Worm (Caenorhabditis elegans) whole organism, mixed stage, embryonic: ENCODE results near the gene C33G3.5.
A peak's percentile ranks its signal among the peaks of the same experiment; 100 is the strongest.

Experiments
- M03D4.4 ChIP-seq: sonication (generic microtip); optimal IDR thresholded peaks from 2 replicates; lab custom pipeline; 2017; ENCODE audit warnings: mild to moderate bottlenecking, missing genetic modification characterization, missing compliant biosample characterization
- bed-3 ChIP-seq: fragments of 200-800 bp; sonication (Bioruptor generic); optimal IDR thresholded peaks from 3 replicates; lab custom pipeline; 2018; ENCODE audit warnings: mild to moderate bottlenecking, missing genetic modification characterization, moderate library complexity, missing compliant biosample characterization
- blmp-1 ChIP-seq: fragments of 150-350 bp; optimal IDR thresholded peaks from 2 replicates; lab custom pipeline; 2014; ENCODE audit warnings: missing biosample characterization, missing genetic modification characterization
- ceh-39 ChIP-seq: fragments of 150-350 bp; optimal IDR thresholded peaks from 2 replicates; lab custom pipeline; 2014; ENCODE audit warnings: missing biosample characterization, missing genetic modification characterization
- ceh-43 ChIP-seq: fragments of 200-800 bp; sonication (Bioruptor generic); optimal IDR thresholded peaks from 2 replicates; lab custom pipeline; 2018; ENCODE audit warnings: mild to moderate bottlenecking, missing genetic modification characterization, moderate library complexity, missing compliant biosample characterization
- ceh-83 ChIP-seq: fragments of 200-800 bp; sonication (Bioruptor generic); optimal IDR thresholded peaks from 2 replicates; lab custom pipeline; 2018; ENCODE audit warnings: mild to moderate bottlenecking, missing genetic modification characterization, missing compliant biosample characterization
- ces-1 ChIP-seq: fragments of 150-350 bp; optimal IDR thresholded peaks from 2 replicates; lab custom pipeline; 2014; ENCODE audit warnings: missing biosample characterization, missing genetic modification reagents, missing genetic modification characterization
- cnd-1 ChIP-seq: fragments of 200-800 bp; sonication (Bioruptor generic); optimal IDR thresholded peaks from 2 replicates; lab custom pipeline; 2018; ENCODE audit warnings: mild to moderate bottlenecking, missing genetic modification characterization, missing compliant biosample characterization
- drap-1 ChIP-seq: fragments of 200-800 bp; sonication (Bioruptor generic); optimal IDR thresholded peaks from 3 replicates; lab custom pipeline; 2018; ENCODE audit warnings: mild to moderate bottlenecking, missing genetic modification characterization, missing compliant biosample characterization
- elt-1 ChIP-seq: sonication (generic microtip); optimal IDR thresholded peaks from 2 replicates; lab custom pipeline; 2017; ENCODE audit warnings: missing genetic modification characterization, mild to moderate bottlenecking, missing compliant biosample characterization, antibody characterized with exemption, moderate library complexity, borderline replicate concordance; ENCODE audit not compliant: insufficient read depth
- elt-3 ChIP-seq: fragments of 150-350 bp; optimal IDR thresholded peaks from 2 replicates; lab custom pipeline; 2014; ENCODE audit warnings: missing biosample characterization, missing genetic modification characterization
- flh-1 ChIP-seq: fragments of 200-800 bp; sonication (Bioruptor generic); optimal IDR thresholded peaks from 2 replicates; lab custom pipeline; 2018; ENCODE audit warnings: mild to moderate bottlenecking, missing genetic modification characterization, moderate library complexity, missing compliant biosample characterization
- ham-2 ChIP-seq: fragments of 200-800 bp; sonication (Bioruptor generic); optimal IDR thresholded peaks from 2 replicates; lab custom pipeline; 2018; ENCODE audit warnings: mild to moderate bottlenecking, missing genetic modification characterization, missing compliant biosample characterization
- hlh-1 ChIP-seq: fragments of 150-350 bp; optimal IDR thresholded peaks from 2 replicates; lab custom pipeline; 2014; ENCODE audit warnings: missing biosample characterization, missing genetic modification reagents, missing genetic modification characterization
- lin-13 ChIP-seq: fragments of 150-350 bp; optimal IDR thresholded peaks from 2 replicates; lab custom pipeline; 2014; ENCODE audit warnings: missing biosample characterization, missing genetic modification characterization
- lin-32 ChIP-seq: fragments of 200-800 bp; sonication (Bioruptor generic); optimal IDR thresholded peaks from 2 replicates; lab custom pipeline; 2018; ENCODE audit warnings: mild to moderate bottlenecking, missing genetic modification characterization, missing compliant biosample characterization
- lsy-2 ChIP-seq: fragments of 150-350 bp; optimal IDR thresholded peaks from 2 replicates; lab custom pipeline; 2014; ENCODE audit warnings: missing biosample characterization, missing genetic modification characterization
- mab-5 ChIP-seq: fragments of 150-350 bp; optimal IDR thresholded peaks from 2 replicates; lab custom pipeline; 2014; ENCODE audit warnings: missing biosample characterization, missing genetic modification characterization
- mep-1 ChIP-seq: fragments of 150-350 bp; optimal IDR thresholded peaks from 2 replicates; lab custom pipeline; 2017; ENCODE audit warnings: missing biosample characterization, missing genetic modification reagents, missing genetic modification characterization, inconsistent platforms
- mls-2 ChIP-seq: sonication (generic microtip); optimal IDR thresholded peaks from 2 replicates; lab custom pipeline; 2016; ENCODE audit warnings: mild to moderate bottlenecking, missing genetic modification characterization, moderate library complexity, missing compliant biosample characterization
- nhr-12 ChIP-seq: fragments of 150-350 bp; optimal IDR thresholded peaks from 2 replicates; lab custom pipeline; 2014; ENCODE audit warnings: missing biosample characterization, missing genetic modification characterization
- nhr-2 ChIP-seq: fragments of 150-350 bp; optimal IDR thresholded peaks from 2 replicates; lab custom pipeline; 2014; ENCODE audit warnings: missing biosample characterization, missing genetic modification characterization
- nhr-237 ChIP-seq: fragments of 150-350 bp; optimal IDR thresholded peaks from 2 replicates; lab custom pipeline; 2014; ENCODE audit warnings: missing biosample characterization, missing genetic modification characterization
- nhr-28 ChIP-seq: fragments of 150-350 bp; optimal IDR thresholded peaks from 2 replicates; lab custom pipeline; 2014; ENCODE audit warnings: missing biosample characterization, missing genetic modification characterization
- nhr-76 ChIP-seq: sonication (generic microtip); optimal IDR thresholded peaks from 2 replicates; lab custom pipeline; 2017; ENCODE audit warnings: missing biosample characterization, missing genetic modification characterization
- pha-4 ChIP-seq: fragments of 150-350 bp; optimal IDR thresholded peaks from 2 replicates; lab custom pipeline; 2018; ENCODE audit warnings: missing biosample characterization, missing genetic modification reagents, missing genetic modification characterization
- sem-2 ChIP-seq: fragments of 200-800 bp; sonication (Bioruptor generic); optimal IDR thresholded peaks from 2 replicates; lab custom pipeline; 2018; ENCODE audit warnings: mild to moderate bottlenecking, missing genetic modification characterization, missing compliant biosample characterization
- snpc-4 ChIP-seq: fragments of 150-350 bp; optimal IDR thresholded peaks from 2 replicates; lab custom pipeline; 2014; ENCODE audit warnings: missing biosample characterization, missing genetic modification characterization
- sptf-1 ChIP-seq: sonication (generic microtip); optimal IDR thresholded peaks from 2 replicates; lab custom pipeline; 2017; ENCODE audit warnings: mild to moderate bottlenecking, missing genetic modification characterization, moderate library complexity, missing compliant biosample characterization
- tbx-8 ChIP-seq: fragments of 200-800 bp; sonication (Bioruptor generic); optimal IDR thresholded peaks from 2 replicates; lab custom pipeline; 2018; ENCODE audit warnings: mild to moderate bottlenecking, missing genetic modification characterization, moderate library complexity, missing compliant biosample characterization
- unc-120 ChIP-seq: sonication (generic microtip); optimal IDR thresholded peaks from 2 replicates; lab custom pipeline; 2017; ENCODE audit warnings: missing genetic modification characterization, missing compliant biosample characterization; ENCODE audit not compliant: poor library complexity, severe bottlenecking
- unc-39 ChIP-seq: fragments of 150-350 bp; optimal IDR thresholded peaks from 2 replicates; lab custom pipeline; 2014; ENCODE audit warnings: missing biosample characterization, missing genetic modification characterization
- unc-62 ChIP-seq: fragments of 150-350 bp; optimal IDR thresholded peaks from 2 replicates; lab custom pipeline; 2014; ENCODE audit warnings: missing biosample characterization, missing genetic modification reagents, missing genetic modification characterization
- zip-8 ChIP-seq: fragments of 150-350 bp; optimal IDR thresholded peaks from 2 replicates; lab custom pipeline; 2014; ENCODE audit warnings: missing biosample characterization, missing genetic modification characterization
- ztf-11 ChIP-seq: fragments of 150-350 bp; optimal IDR thresholded peaks from 2 replicates; lab custom pipeline; 2014; ENCODE audit warnings: missing biosample characterization, missing genetic modification characterization

Gene C33G3.5

DNA sequence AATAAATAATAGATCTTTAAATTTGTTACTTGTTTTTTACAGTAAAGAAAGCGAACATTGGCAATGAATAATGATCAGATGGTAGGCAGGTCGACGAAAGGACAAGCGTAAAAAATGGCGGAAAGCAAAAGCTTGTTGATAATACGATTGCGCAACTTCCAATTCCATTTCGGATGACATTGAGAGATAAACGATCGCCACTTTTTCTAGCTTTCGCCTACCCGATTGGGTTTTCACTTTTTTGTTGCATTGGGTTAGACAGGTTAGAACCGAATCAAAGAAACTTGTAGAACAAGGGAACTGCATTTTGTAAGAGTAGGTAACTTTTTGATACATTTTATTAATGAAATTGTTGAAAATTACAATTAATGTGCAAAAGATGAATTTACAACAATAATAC is 8.9 kb downstream of the C33G3.5 start:
- TF ChIP-seq snpc-4 (tag; lab: Kevin White, UChicago) (no peak), ceh-39 (tag; lab: Kevin White, UChicago) (no peak), mls-2 (no peak), unc-120 (tag; lab: Kevin White, UChicago) (no peak), nhr-2 (tag; lab: Kevin White, UChicago) (no peak), elt-3 (tag; lab: Kevin White, UChicago) (no peak), zip-8 (tag; lab: Kevin White, UChicago) (peak; percentile 39), blmp-1 (tag; lab: Kevin White, UChicago) (peak; percentile 52)
- TF ChIP-seq, all 35 proteins: peak for 2

- TF ChIP-seq mls-2, result no peak
- no peak for TF ChIP-seq sptf-1 (tag; lab: Kevin White, UChicago)
- no peak for TF ChIP-seq nhr-12 (tag; lab: Kevin White, UChicago)
- no peak for TF ChIP-seq nhr-28 (tag; lab: Kevin White, UChicago)
- no peak for TF ChIP-seq ceh-83
- no peak for TF ChIP-seq unc-120 (tag; lab: Kevin White, UChicago)
- no peak for TF ChIP-seq ztf-11 (tag; lab: Kevin White, UChicago)
- TF ChIP-seq hlh-1 (tag; lab: Kevin White, UChicago), result no peak
- no peak for TF ChIP-seq elt-1 (tag; lab: Kevin White, UChicago)
- no peak for TF ChIP-seq mab-5 (tag; lab: Kevin White, UChicago)
- no peak for TF ChIP-seq lin-32 (GFP tag; lab: Kevin White, UChicago)
- no peak for TF ChIP-seq ham-2 (GFP tag; lab: Kevin White, UChicago)
- no peak for TF ChIP-seq lin-13 (tag; lab: Kevin White, UChicago)
- TF ChIP-seq blmp-1 (tag; lab: Kevin White, UChicago), result no peak
These were observed 10.8 kb downstream of the C33G3.5 start, which contains the start of gene lgc-21 for ce11 chrX:14067641-14068040. Gene lgc-21 (minus strand): TSS chrX:14067984.

- TF ChIP-seq unc-120 (tag; lab: Kevin White, UChicago) (peak; percentile 97), nhr-237 (tag; lab: Kevin White, UChicago) (peak; percentile 81), mls-2 (peak; percentile 98), zip-8 (tag; lab: Kevin White, UChicago) (peak; percentile 57), elt-3 (tag; lab: Kevin White, UChicago) (peak; percentile 56), nhr-2 (tag; lab: Kevin White, UChicago) (no peak), mep-1 (tag; lab: Kevin White, UChicago) (peak; percentile 82), unc-39 (tag; lab: Kevin White, UChicago) (peak; percentile 37), drap-1 (peak; percentile 93), ham-2 (GFP tag; lab: Kevin White, UChicago) (peak; percentile 87), unc-62 (peak; percentile 92), mab-5 (tag; lab: Kevin White, UChicago) (peak; percentile 34), hlh-1 (tag; lab: Kevin White, UChicago) (peak; percentile 74), M03D4.4 (tag; lab: Kevin White, UChicago) (peak; percentile 96), ceh-83 (peak; percentile 97), nhr-12 (tag; lab: Kevin White, UChicago) (no peak), elt-1 (tag; lab: Kevin White, UChicago) (no peak), ceh-43 (peak; percentile 91), ztf-11 (tag; lab: Kevin White, UChicago) (peak; percentile 58), pha-4 (tag; lab: Kevin White, UChicago) (peak; percentile 86), sptf-1 (tag; lab: Kevin White, UChicago) (peak; percentile 98), lin-32 (GFP tag; lab: Kevin White, UChicago) (peak; percentile 89), ceh-39 (tag; lab: Kevin White, UChicago) (peak; percentile 61), bed-3 (peak; percentile 89), flh-1 (GFP tag; lab: Kevin White, UChicago) (peak; percentile 80), ces-1 (peak; percentile 67), cnd-1 (tag; lab: Kevin White, UChicago) (peak; percentile 94), blmp-1 (tag; lab: Kevin White, UChicago) (no peak), lsy-2 (tag; lab: Kevin White, UChicago) (peak; percentile 43), lin-13 (tag; lab: Kevin White, UChicago) (peak; percentile 61), tbx-8 (GFP tag; lab: Kevin White, UChicago) (peak; percentile 95), sem-2 (GFP tag; lab: Kevin White, UChicago) (peak; percentile 89), snpc-4 (tag; lab: Kevin White, UChicago) (no peak), nhr-28 (tag; lab: Kevin White, UChicago) (peak; percentile 64), nhr-76 (tag; lab: Kevin White, UChicago) (no peak)
- TF ChIP-seq, all 35 proteins: peak for 29
These were observed 14.6 kb downstream of the C33G3.5 start for ce11 chrX:14063830-14064229.
